Fruit fly (Drosophila melanogaster): ENCODE results near the gene CG7916.

DNA sequence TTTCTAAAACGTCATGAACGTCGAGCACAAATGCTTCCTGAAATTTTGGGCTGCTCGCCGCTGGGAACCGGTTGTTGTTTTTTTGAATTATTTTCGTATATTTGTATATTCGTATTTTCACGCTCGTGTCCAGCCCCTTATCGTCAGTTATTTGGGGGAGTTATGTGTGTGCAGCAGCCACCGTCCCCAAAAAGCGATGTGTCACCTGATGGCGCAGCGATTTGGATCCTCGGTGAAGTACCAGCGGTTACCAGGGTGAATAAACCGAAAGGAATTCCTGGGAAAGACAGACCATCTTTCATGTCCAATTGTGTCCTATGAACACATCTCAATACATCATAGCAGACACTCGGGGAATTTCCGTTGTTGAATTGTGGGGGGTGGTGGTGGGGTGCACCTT is 26.4 kb upstream of the CG7916 start:
- TF ChIP-seq CG8159 (tag; optimal IDR thresholded peaks at IDR 0.05) (no peak), Pif1B (GFP tag; optimal IDR thresholded peaks at IDR 0.05) (no peak), CG34367 (tag; optimal IDR thresholded peaks at IDR 0.05) (no peak), CG17806 (tag; optimal IDR thresholded peaks at IDR 0.05) (no peak), gl (tag; optimal IDR thresholded peaks at IDR 0.05) (no peak), CG13204 (GFP tag; optimal IDR thresholded peaks at IDR 0.05) (no peak), EcR (GFP tag; optimal IDR thresholded peaks at IDR 0.05) (no peak), CG9948 (tag; optimal IDR thresholded peaks at IDR 0.05) (no peak), D1 (tag; optimal IDR thresholded peaks at IDR 0.05) (no peak), CG14655 (GFP tag; optimal IDR thresholded peaks at IDR 0.05) (no peak), CG32121 (GFP tag; IDR thresholded peaks at IDR 0.05) (no peak)

Measured in whole organism, pupa.